Fruit fly (Drosophila melanogaster) whole organism, embryonic: ENCODE data around the gene meigo.

Source experiments
- Ada2b ChIP-seq: fragments of 200-800 bp; sonication (Bioruptor generic); IDR thresholded peaks from 2 replicates; pipeline ENCODE4 v1.3.6; 2022; ENCODE audit warnings: missing biosample characterization, missing genetic modification characterization
- Bgb ChIP-seq: fragments of 200-800 bp; sonication (Bioruptor generic); IDR thresholded peaks from 2 replicates; pipeline ENCODE4 v1.3.6; 2022; ENCODE audit warnings: missing biosample characterization, missing genetic modification characterization; ENCODE audit not compliant: partially characterized antibody
- CG10959 ChIP-seq: fragments of 200-800 bp; sonication (Bioruptor generic); IDR thresholded peaks from 2 replicates; pipeline ENCODE4 v1.3.6; 2022; ENCODE audit warnings: missing biosample characterization, missing genetic modification characterization
- CG11560 ChIP-seq: fragments of 200-800 bp; sonication (Bioruptor generic); IDR thresholded peaks from 3 replicates; pipeline ENCODE4 v1.3.6; 2022; ENCODE audit warnings: missing biosample characterization, missing genetic modification characterization
- CG14014 ChIP-seq: fragments of 200-800 bp; sonication (Bioruptor generic); IDR thresholded peaks from 2 replicates; pipeline ENCODE4 v1.3.6; 2022; ENCODE audit warnings: missing biosample characterization, missing genetic modification characterization
- CG15269 ChIP-seq: fragments of 200-800 bp; sonication (Bioruptor generic); optimal IDR thresholded peaks from 2 replicates; lab custom pipeline; 2018; ENCODE audit warnings: missing biosample characterization, mild to moderate bottlenecking, missing genetic modification characterization, moderate library complexity
- CG17612 ChIP-seq: fragments of 200-800 bp; sonication (Bioruptor generic); IDR thresholded peaks from 2 replicates; pipeline ENCODE4 v1.3.6; 2022; ENCODE audit warnings: missing biosample characterization, missing genetic modification characterization
- CG1832 ChIP-seq: fragments of 200-800 bp; sonication (Bioruptor generic); optimal IDR thresholded peaks from 2 replicates; lab custom pipeline; 2017; ENCODE audit warnings: missing biosample characterization, mild to moderate bottlenecking, missing genetic modification characterization, inconsistent platforms
- CG18619 ChIP-seq: fragments of 200-800 bp; sonication (Bioruptor generic); optimal IDR thresholded peaks from 3 replicates; lab custom pipeline; 2017; ENCODE audit warnings: missing biosample characterization, mild to moderate bottlenecking, missing genetic modification characterization
- CG2120 ChIP-seq: fragments of 200-800 bp; sonication (Bioruptor generic); optimal IDR thresholded peaks from 3 replicates; lab custom pipeline; 2016; ENCODE audit warnings: missing biosample characterization, missing genetic modification characterization
- CG3281 ChIP-seq: fragments of 200-800 bp; sonication (Bioruptor generic); optimal IDR thresholded peaks from 3 replicates; lab custom pipeline; 2017; ENCODE audit warnings: missing biosample characterization, mild to moderate bottlenecking, missing genetic modification characterization
- CG33557 ChIP-seq: fragments of 200-800 bp; sonication (Bioruptor generic); optimal IDR thresholded peaks from 2 replicates; lab custom pipeline; 2019; ENCODE audit warnings: missing biosample characterization, mild to moderate bottlenecking, missing genetic modification characterization, moderate library complexity
- CG34224 ChIP-seq: fragments of 200-800 bp; sonication (Bioruptor generic); IDR thresholded peaks from 3 replicates; pipeline ENCODE4 v1.3.6; 2022; ENCODE audit warnings: missing biosample characterization, missing genetic modification characterization; ENCODE audit not compliant: partially characterized antibody
- CG4854 ChIP-seq: fragments of 200-800 bp; sonication (Bioruptor generic); optimal IDR thresholded peaks from 2 replicates; lab custom pipeline; 2016; ENCODE audit warnings: missing biosample characterization, missing genetic modification characterization, inconsistent platforms
- CG7786 ChIP-seq: fragments of 200-800 bp; sonication (Bioruptor generic); optimal IDR thresholded peaks from 2 replicates; lab custom pipeline; 2016; ENCODE audit warnings: missing biosample characterization, missing genetic modification characterization
- CG8089 ChIP-seq: fragments of 200-800 bp; sonication (Bioruptor generic); optimal IDR thresholded peaks from 3 replicates; lab custom pipeline; 2016; ENCODE audit warnings: missing biosample characterization, missing genetic modification characterization
- CG8281 ChIP-seq: fragments of 200-800 bp; sonication (Bioruptor generic); optimal IDR thresholded peaks from 2 replicates; lab custom pipeline; 2018; ENCODE audit warnings: missing biosample characterization, mild to moderate bottlenecking, missing genetic modification characterization, moderate library complexity
- CHES-1-like ChIP-seq: fragments of 200-800 bp; sonication (Bioruptor generic); optimal IDR thresholded peaks from 2 replicates; lab custom pipeline; 2016; ENCODE audit warnings: missing biosample characterization, missing genetic modification characterization
- Camta ChIP-seq: fragments of 200-800 bp; sonication (Bioruptor generic); optimal IDR thresholded peaks from 2 replicates; lab custom pipeline; 2016; ENCODE audit warnings: missing biosample characterization, missing genetic modification characterization
- Dfd ChIP-seq, 2 experiments: fragments of >200 bp; optimal IDR thresholded peaks; 2 replicates each; lab custom pipeline; 2017; ENCODE audit warnings: missing biosample characterization in 2 of 2, missing genetic modification characterization in 2 of 2
- Fer2 ChIP-seq: fragments of 200-800 bp; sonication (Bioruptor generic); optimal IDR thresholded peaks from 2 replicates; lab custom pipeline; 2018; ENCODE audit warnings: missing biosample characterization, mild to moderate bottlenecking, missing genetic modification characterization, moderate library complexity
- Fer3 ChIP-seq: fragments of 200-800 bp; sonication (Bioruptor generic); optimal IDR thresholded peaks from 2 replicates; lab custom pipeline; 2018; ENCODE audit warnings: missing biosample characterization, mild to moderate bottlenecking, missing genetic modification characterization, moderate library complexity
- HLH4C ChIP-seq: fragments of 200-800 bp; sonication (Bioruptor generic); IDR thresholded peaks from 3 replicates; pipeline ENCODE4 v1.3.6; 2022; ENCODE audit warnings: missing biosample characterization, missing genetic modification characterization; ENCODE audit not compliant: partially characterized antibody
- HLHmδ ChIP-seq: fragments of 200-800 bp; sonication (Bioruptor generic); optimal IDR thresholded peaks from 2 replicates; lab custom pipeline; 2018; ENCODE audit warnings: missing biosample characterization, mild to moderate bottlenecking, missing genetic modification characterization, moderate library complexity
- Hr51 ChIP-seq, 2 experiments: fragments of 200-800 bp; sonication (Bioruptor generic); optimal IDR thresholded peaks; 2 replicates in 1 of 2; 3 replicates in 1 of 2; lab custom pipeline; 2016 to 2018; ENCODE audit warnings: missing biosample characterization in 2 of 2, missing genetic modification characterization in 2 of 2, mild to moderate bottlenecking in 1 of 2, moderate library complexity in 1 of 2
- Mad ChIP-seq: fragments of 200-800 bp; sonication (Bioruptor generic); optimal IDR thresholded peaks from 2 replicates; lab custom pipeline; 2016; ENCODE audit warnings: missing biosample characterization, missing genetic modification characterization
- Meics ChIP-seq: fragments of 200-800 bp; sonication (Bioruptor generic); optimal IDR thresholded peaks from 2 replicates; lab custom pipeline; 2017; ENCODE audit warnings: missing biosample characterization, mild to moderate bottlenecking, missing genetic modification characterization
- Nf-YB ChIP-seq: fragments of 200-800 bp; sonication (Bioruptor generic); optimal IDR thresholded peaks from 3 replicates; lab custom pipeline; 2019; ENCODE audit warnings: missing biosample characterization, mild to moderate bottlenecking, missing genetic modification characterization, moderate library complexity
- PHDP ChIP-seq: fragments of 200-800 bp; sonication (Bioruptor generic); optimal IDR thresholded peaks from 3 replicates; lab custom pipeline; 2018; ENCODE audit warnings: missing biosample characterization, mild to moderate bottlenecking, missing genetic modification characterization, moderate library complexity
- Sox102F ChIP-seq: fragments of 200-800 bp; sonication (Bioruptor generic); optimal IDR thresholded peaks from 2 replicates; lab custom pipeline; 2018; ENCODE audit warnings: missing biosample characterization, mild to moderate bottlenecking, missing genetic modification characterization, moderate library complexity
- Ssrp ChIP-seq: fragments of 200-800 bp; sonication (Bioruptor generic); optimal IDR thresholded peaks from 2 replicates; lab custom pipeline; 2018; ENCODE audit warnings: missing biosample characterization, mild to moderate bottlenecking, missing genetic modification characterization, moderate library complexity
- Xbp1 ChIP-seq: fragments of 200-800 bp; sonication (Bioruptor generic); optimal IDR thresholded peaks from 3 replicates; lab custom pipeline; 2016; ENCODE audit warnings: missing biosample characterization, mild to moderate bottlenecking, missing genetic modification characterization
- cg ChIP-seq: fragments of 200-800 bp; sonication (Bioruptor generic); optimal IDR thresholded peaks from 3 replicates; lab custom pipeline; 2019; ENCODE audit warnings: missing biosample characterization, mild to moderate bottlenecking, missing genetic modification characterization, moderate library complexity
- chn ChIP-seq: fragments of 200-800 bp; sonication (Bioruptor generic); optimal IDR thresholded peaks from 2 replicates; lab custom pipeline; 2016; ENCODE audit warnings: missing biosample characterization, missing genetic modification characterization
- corto ChIP-seq: fragments of 200-800 bp; sonication (Bioruptor generic); optimal IDR thresholded peaks from 2 replicates; lab custom pipeline; 2016; ENCODE audit warnings: missing biosample characterization, mild to moderate bottlenecking, missing genetic modification characterization, moderate library complexity
- ems ChIP-seq: fragments of 200-800 bp; sonication (Bioruptor generic); optimal IDR thresholded peaks from 3 replicates; lab custom pipeline; 2016; ENCODE audit warnings: missing biosample characterization, missing genetic modification characterization
- her ChIP-seq: fragments of 200-800 bp; sonication (Bioruptor generic); optimal IDR thresholded peaks from 2 replicates; lab custom pipeline; 2016; ENCODE audit warnings: missing biosample characterization, missing genetic modification characterization
- hkb ChIP-seq, 2 experiments: fragments of 200-800 bp in 1 of 2; fragments of >200 bp in 1 of 2; sonication (Bioruptor generic) in 1 of 2; IDR thresholded peaks in 1 of 2; optimal IDR thresholded peaks in 1 of 2; 2 replicates each; pipeline versions ENCODE4 v1.3.6 to Lab custom; 2017 to 2022; ENCODE audit warnings: missing biosample characterization in 1 of 2, missing genetic modification characterization in 1 of 2
- jumu ChIP-seq: fragments of 200-800 bp; sonication (Bioruptor generic); optimal IDR thresholded peaks from 3 replicates; lab custom pipeline; 2016; ENCODE audit warnings: missing biosample characterization, missing genetic modification characterization
- kay ChIP-seq: fragments of 200-800 bp; sonication (Bioruptor generic); optimal IDR thresholded peaks from 2 replicates; lab custom pipeline; 2016; ENCODE audit warnings: missing biosample characterization, missing genetic modification characterization
- pb ChIP-seq: fragments of 200-800 bp; sonication (Bioruptor generic); optimal IDR thresholded peaks from 3 replicates; lab custom pipeline; 2016; ENCODE audit warnings: missing biosample characterization, missing genetic modification characterization
- rib ChIP-seq: fragments of 200-800 bp; sonication (Bioruptor generic); IDR thresholded peaks from 2 replicates; pipeline ENCODE4 v1.3.6; 2022; ENCODE audit warnings: missing biosample characterization, missing genetic modification characterization
- slp2 ChIP-seq: fragments of 200-800 bp; sonication (Bioruptor generic); optimal IDR thresholded peaks from 2 replicates; lab custom pipeline; 2016; ENCODE audit warnings: missing biosample characterization, missing genetic modification characterization
- sna ChIP-seq: fragments of 200-800 bp; sonication (Bioruptor generic); IDR thresholded peaks from 2 replicates; pipeline ENCODE4 v1.3.6; 2022; ENCODE audit warnings: missing biosample characterization, missing genetic modification characterization; ENCODE audit not compliant: partially characterized antibody
- tap ChIP-seq: fragments of 200-800 bp; optimal IDR thresholded peaks from 3 replicates; lab custom pipeline; 2019; ENCODE audit warnings: missing biosample characterization, mild to moderate bottlenecking, missing genetic modification characterization, moderate library complexity
- tll ChIP-seq, 2 experiments: fragments of 200-800 bp in 1 of 2; fragments of >200 bp in 1 of 2; sonication (Bioruptor generic) in 1 of 2; optimal IDR thresholded peaks; 2 replicates each; lab custom pipeline; 2017 to 2019; ENCODE audit warnings: missing biosample characterization in 2 of 2, missing genetic modification characterization in 2 of 2, mild to moderate bottlenecking in 1 of 2, moderate library complexity in 1 of 2
- ttk ChIP-seq: fragments of 200-800 bp; sonication (Bioruptor generic); IDR thresholded peaks from 2 replicates; pipeline ENCODE4 v2.1.2; 2022; ENCODE audit warnings: missing biosample characterization, missing genetic modification characterization
- tup ChIP-seq: fragments of 200-800 bp; sonication (Bioruptor generic); optimal IDR thresholded peaks from 2 replicates; lab custom pipeline; 2016; ENCODE audit warnings: missing biosample characterization, mild to moderate bottlenecking, missing genetic modification characterization, moderate library complexity
- zen2 ChIP-seq: fragments of 200-800 bp; sonication (Bioruptor generic); IDR thresholded peaks from 3 replicates; pipeline ENCODE4 v1.3.6; 2022; ENCODE audit warnings: missing biosample characterization, missing genetic modification characterization; ENCODE audit not compliant: partially characterized antibody

The meigo gene

dm6 chr3R:21176663-21177145, 38.6 kb downstream of the meigo start (continued):
- TF ChIP-seq CG8281 (tag; lab: Kevin White, UChicago) (no peak), ems (GFP tag; lab: Kevin White, UChicago) (no peak), tll (GFP tag; optimal IDR thresholded peaks at IDR 0.05; lab: Kevin White, UChicago) (no peak), cg (GFP tag; lab: Kevin White, UChicago) (no peak), sna (no peak), CG14014 (GFP tag; lab: Robert Waterston, UW) (peak; percentile 22; the same call in 1 of the 2 replicates), her (GFP tag; lab: Kevin White, UChicago) (no peak), CG10959 (GFP tag; lab: Robert Waterston, UW) (no peak), corto (GFP tag; lab: Kevin White, UChicago) (no peak), zen2 (GFP tag; lab: Robert Waterston, UW) (no peak), jumu (no peak), Bgb (GFP tag; lab: Robert Waterston, UW) (no peak), Fer2 (tag; lab: Kevin White, UChicago) (no peak), rib (GFP tag; lab: Robert Waterston, UW) (0 out of 2 replicates have a peak, but pooled peaks have one; percentile 38), Dfd (GFP tag; optimal IDR thresholded peaks at IDR 0.05; lab: Kevin White, UChicago) (no peak), CG8089 (GFP tag; lab: Kevin White, UChicago) (no peak), ttk (GFP tag; lab: Robert Waterston, UW) (no peak), Ssrp (tag; lab: Kevin White, UChicago) (no peak), CG33557 (GFP tag; lab: Kevin White, UChicago) (no peak), hkb (optimal IDR thresholded peaks at IDR 0.05; lab: Kevin White, UChicago) (no peak), hkb (GFP tag; IDR thresholded peaks at IDR 0.05; lab: Robert Waterston, UW) (peak; percentile 55; the same call in 1 of the 2 replicates), CG3281 (GFP tag; lab: Kevin White, UChicago) (peak; percentile 49), Meics (GFP tag; lab: Kevin White, UChicago) (peak; percentile 50), slp2 (GFP tag; lab: Kevin White, UChicago) (no peak), Nf-YB (GFP tag; lab: Kevin White, UChicago) (no peak), Fer3 (tag; lab: Kevin White, UChicago) (no peak), tap (no peak), tup (no peak), CG11560 (no peak), Hr51 (GFP tag; optimal IDR thresholded peaks at IDR 0.05; lab: Kevin White, UChicago) (peak in 1 of 2 experiments; percentile 3), Xbp1 (peak; percentile 13), CG7786 (GFP tag; lab: Kevin White, UChicago) (no peak), CG15269 (tag; lab: Kevin White, UChicago) (peak; percentile 12), HLHmδ (GFP tag; lab: Kevin White, UChicago) (no peak), Mad (GFP tag; lab: Kevin White, UChicago) (no peak), CG1832 (no peak), Sox102F (GFP tag; lab: Kevin White, UChicago) (peak; percentile 13), CHES-1-like (no peak), CG34224 (GFP tag; lab: Robert Waterston, UW) (no peak), PHDP (tag; lab: Kevin White, UChicago) (peak; percentile 9), Ada2b (GFP tag; lab: Robert Waterston, UW) (no peak), CG17612 (GFP tag; lab: Robert Waterston, UW) (no peak), chn (GFP tag; lab: Kevin White, UChicago) (no peak), kay (GFP tag; lab: Kevin White, UChicago) (no peak), HLH4C (peak; percentile 50; the same call in 1 of the 3 replicates), CG2120 (GFP tag; lab: Kevin White, UChicago) (peak; percentile 26), CG18619 (peak; percentile 44), Camta (GFP tag; lab: Kevin White, UChicago) (no peak), pb (GFP tag; lab: Kevin White, UChicago) (no peak), CG4854 (no peak)
